Worm (Caenorhabditis elegans): ENCODE data around the gene srbc-41.

DNA sequence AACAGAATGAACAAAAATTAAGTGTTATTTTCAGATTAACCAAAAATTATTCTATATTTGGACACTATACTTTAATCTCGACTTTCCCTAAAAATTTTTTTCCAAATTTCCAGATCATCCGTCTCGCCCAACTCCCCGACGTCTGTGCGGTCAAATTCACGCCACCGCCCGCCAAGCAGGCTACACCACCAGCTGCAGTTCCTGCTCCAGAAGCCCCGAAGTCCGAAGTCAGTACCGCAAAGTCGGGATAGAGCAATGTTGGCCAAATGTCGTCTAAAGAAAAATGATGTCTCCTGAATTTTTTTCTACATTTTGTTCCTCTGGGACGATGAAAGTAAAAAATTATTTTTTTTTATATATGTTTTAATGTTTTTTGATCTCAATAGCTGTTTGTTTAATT is 28.1 kb upstream of the srbc-41 start:
- no peak for TF ChIP-seq flt-1 (GFP tag; IDR thresholded peaks at IDR 0.05)
- no peak for TF ChIP-seq ama-1 (optimal IDR thresholded peaks at IDR 0.05)
- TF ChIP-seq tra-4 (tag; optimal IDR thresholded peaks at IDR 0.05) = no peak
- no peak for TF ChIP-seq scrt-1 (GFP tag; IDR thresholded peaks at IDR 0.05)
- TF ChIP-seq tbx-11 (GFP tag; IDR thresholded peaks at IDR 0.05) = no peak
- TF ChIP-seq tbx-37 (GFP tag; conservative IDR thresholded peaks at IDR 0.05) = no peak
- no peak for TF ChIP-seq hnd-1 (tag; optimal IDR thresholded peaks at IDR 0.05)
- no peak for TF ChIP-seq pes-1 (GFP tag; IDR thresholded peaks at IDR 0.05)
- TF ChIP-seq B0310.2 (tag; optimal IDR thresholded peaks at IDR 0.05) = no peak
- TF ChIP-seq ets-7 (tag; optimal IDR thresholded peaks at IDR 0.05) = no peak
- no peak for TF ChIP-seq F13C5.2 (tag; optimal IDR thresholded peaks at IDR 0.05)
- TF ChIP-seq aly-1 (tag; optimal IDR thresholded peaks at IDR 0.05) = no peak

Measured in whole organism, early embryonic.